Fruit fly (Drosophila melanogaster) whole organism, embryonic: Measurements from ENCODE around the gene CG3603.
A peak's percentile ranks its signal among the peaks of the same experiment; 100 is the strongest.

ENCODE experiments used
- Bdp1 ChIP-seq: fragments of 200-800 bp; sonication (Bioruptor generic); optimal IDR thresholded peaks from 3 replicates; lab custom pipeline; 2016; ENCODE audit warnings: missing biosample characterization, missing genetic modification characterization
- CG10209 ChIP-seq: fragments of 200-800 bp; sonication (Bioruptor generic); optimal IDR thresholded peaks from 3 replicates; lab custom pipeline; 2017; ENCODE audit warnings: missing biosample characterization, mild to moderate bottlenecking, missing genetic modification characterization, missing genetic modification reagents
- CG13123 ChIP-seq: fragments of 200-800 bp; sonication (Bioruptor generic); optimal IDR thresholded peaks from 2 replicates; lab custom pipeline; 2016; ENCODE audit warnings: missing biosample characterization, missing genetic modification characterization
- CG13775 ChIP-seq: fragments of 200-800 bp; sonication (Bioruptor generic); optimal IDR thresholded peaks from 3 replicates; lab custom pipeline; 2017; ENCODE audit warnings: missing biosample characterization, mild to moderate bottlenecking, missing genetic modification characterization
- CG14014 ChIP-seq: fragments of 200-800 bp; sonication (Bioruptor generic); IDR thresholded peaks from 2 replicates; pipeline ENCODE4 v1.3.6; 2022; ENCODE audit warnings: missing biosample characterization, missing genetic modification characterization
- CG2678 ChIP-seq: fragments of 200-800 bp; sonication (Bioruptor generic); optimal IDR thresholded peaks from 3 replicates; lab custom pipeline; 2019; ENCODE audit warnings: missing biosample characterization, mild to moderate bottlenecking, missing genetic modification characterization, moderate library complexity
- CG30403 ChIP-seq: fragments of 200-800 bp; sonication (Bioruptor generic); optimal IDR thresholded peaks from 3 replicates; lab custom pipeline; 2016; ENCODE audit warnings: missing biosample characterization, missing genetic modification characterization
- CG3065 ChIP-seq: fragments of 200-800 bp; sonication (Bioruptor generic); optimal IDR thresholded peaks from 2 replicates; lab custom pipeline; 2016; ENCODE audit warnings: missing biosample characterization, missing genetic modification characterization
- CG31224 ChIP-seq: fragments of 200-800 bp; sonication (Bioruptor generic); IDR thresholded peaks from 2 replicates; pipeline ENCODE4 v1.3.6; 2022; ENCODE audit warnings: missing biosample characterization, missing genetic modification characterization
- CG4282 ChIP-seq: fragments of 200-800 bp; sonication (Bioruptor generic); optimal IDR thresholded peaks from 2 replicates; lab custom pipeline; 2016; ENCODE audit warnings: missing biosample characterization, missing genetic modification characterization
- CG4404 ChIP-seq: fragments of 200-800 bp; sonication (Bioruptor generic); IDR thresholded peaks from 2 replicates; pipeline ENCODE4 v1.3.6; 2022; ENCODE audit warnings: missing biosample characterization, missing genetic modification characterization
- CG5245 ChIP-seq: fragments of 200-800 bp; sonication (Bioruptor generic); optimal IDR thresholded peaks from 3 replicates; lab custom pipeline; 2016; ENCODE audit warnings: missing biosample characterization, missing genetic modification characterization
- CG6254 ChIP-seq: fragments of 200-800 bp; sonication (Bioruptor generic); optimal IDR thresholded peaks from 3 replicates; lab custom pipeline; 2017; ENCODE audit warnings: mild to moderate bottlenecking, missing biosample characterization, missing genetic modification reagents, missing genetic modification characterization
- CG7271 ChIP-seq: fragments of 200-800 bp; sonication (Bioruptor generic); optimal IDR thresholded peaks from 2 replicates; lab custom pipeline; 2018; ENCODE audit warnings: missing biosample characterization, mild to moderate bottlenecking, missing genetic modification characterization, moderate library complexity
- CG7556 ChIP-seq: fragments of 200-800 bp; sonication (Bioruptor generic); optimal IDR thresholded peaks from 2 replicates; lab custom pipeline; 2017; ENCODE audit warnings: missing biosample characterization, mild to moderate bottlenecking, missing genetic modification characterization
- CG7839 ChIP-seq: fragments of 200-800 bp; sonication (Bioruptor generic); optimal IDR thresholded peaks from 3 replicates; lab custom pipeline; 2018; ENCODE audit warnings: missing biosample characterization, mild to moderate bottlenecking, missing genetic modification characterization, moderate library complexity
- CG8290 ChIP-seq, 3 experiments: fragments of 200-800 bp; sonication (Bioruptor generic); optimal IDR thresholded peaks; 2 replicates each; lab custom pipeline; 2016 to 2019; ENCODE audit warnings: missing biosample characterization in 3 of 3, missing genetic modification characterization in 3 of 3, mild to moderate bottlenecking in 2 of 3, moderate library complexity in 1 of 3
- CG8765 ChIP-seq: fragments of 200-800 bp; sonication (Bioruptor generic); IDR thresholded peaks from 2 replicates; pipeline ENCODE4 v1.3.6; 2022; ENCODE audit warnings: missing biosample characterization, missing genetic modification characterization
- CG9437 ChIP-seq: fragments of 200-800 bp; sonication (Bioruptor generic); optimal IDR thresholded peaks from 2 replicates; lab custom pipeline; 2018; ENCODE audit warnings: missing biosample characterization, mild to moderate bottlenecking, missing genetic modification characterization
- CG9609 ChIP-seq: fragments of 200-800 bp; sonication (Bioruptor generic); optimal IDR thresholded peaks from 3 replicates; lab custom pipeline; 2016; ENCODE audit warnings: missing biosample characterization, missing genetic modification characterization
- Camta ChIP-seq: fragments of 200-800 bp; sonication (Bioruptor generic); optimal IDR thresholded peaks from 2 replicates; lab custom pipeline; 2016; ENCODE audit warnings: missing biosample characterization, missing genetic modification characterization
- D19B ChIP-seq: fragments of 200-800 bp; sonication (Bioruptor generic); optimal IDR thresholded peaks from 2 replicates; lab custom pipeline; 2017; ENCODE audit warnings: missing biosample characterization, mild to moderate bottlenecking, missing genetic modification characterization
- Dip2 ChIP-seq: fragments of 200-800 bp; sonication (Bioruptor generic); IDR thresholded peaks from 2 replicates; pipeline ENCODE4 v1.3.6; 2022; ENCODE audit warnings: missing biosample characterization, missing genetic modification characterization
- Dp ChIP-seq: fragments of 200-800 bp; sonication (Bioruptor generic); optimal IDR thresholded peaks from 2 replicates; lab custom pipeline; 2018; ENCODE audit warnings: missing biosample characterization, mild to moderate bottlenecking, missing genetic modification characterization, moderate library complexity
- Drgx ChIP-seq: fragments of 200-800 bp; sonication (Bioruptor generic); IDR thresholded peaks from 2 replicates; pipeline ENCODE4 v1.3.6; 2022; ENCODE audit warnings: missing biosample characterization, missing genetic modification characterization
- Ets65A ChIP-seq: fragments of 200-800 bp; sonication (Bioruptor generic); peaks from one replicate; lab custom pipeline; 2016; ENCODE audit warnings: missing biosample characterization, missing genetic modification characterization
- Fer2 ChIP-seq: fragments of 200-800 bp; sonication (Bioruptor generic); optimal IDR thresholded peaks from 2 replicates; lab custom pipeline; 2018; ENCODE audit warnings: missing biosample characterization, mild to moderate bottlenecking, missing genetic modification characterization, moderate library complexity
- Hr51 ChIP-seq, 2 experiments: fragments of 200-800 bp; sonication (Bioruptor generic); optimal IDR thresholded peaks; 2 replicates in 1 of 2; 3 replicates in 1 of 2; lab custom pipeline; 2016 to 2018; ENCODE audit warnings: missing biosample characterization in 2 of 2, missing genetic modification characterization in 2 of 2, mild to moderate bottlenecking in 1 of 2, moderate library complexity in 1 of 2
- Ravus ChIP-seq: fragments of 200-800 bp; sonication (Bioruptor generic); IDR thresholded peaks from 2 replicates; pipeline ENCODE4 v1.3.6; 2022; ENCODE audit warnings: missing biosample characterization, missing genetic modification characterization
- Sox102F ChIP-seq: fragments of 200-800 bp; sonication (Bioruptor generic); optimal IDR thresholded peaks from 2 replicates; lab custom pipeline; 2018; ENCODE audit warnings: missing biosample characterization, mild to moderate bottlenecking, missing genetic modification characterization, moderate library complexity
- Xrp1 ChIP-seq: fragments of 200-800 bp; sonication (Bioruptor generic); IDR thresholded peaks from 2 replicates; pipeline ENCODE4 v1.3.6; 2022; ENCODE audit warnings: missing biosample characterization, missing genetic modification characterization
- amos ChIP-seq: fragments of 200-800 bp; sonication (Bioruptor generic); IDR thresholded peaks from 2 replicates; pipeline ENCODE4 v1.3.6; 2022; ENCODE audit warnings: missing biosample characterization, missing genetic modification characterization; ENCODE audit not compliant: partially characterized antibody
- bab2 ChIP-seq: fragments of 200-800 bp; sonication (Bioruptor generic); optimal IDR thresholded peaks from 2 replicates; lab custom pipeline; 2016; ENCODE audit warnings: missing biosample characterization, missing genetic modification characterization
- ci ChIP-seq: fragments of 200-800 bp; sonication (Bioruptor generic); IDR thresholded peaks from 3 replicates; pipeline ENCODE4 v1.3.6; 2022; ENCODE audit warnings: missing biosample characterization, missing genetic modification characterization
- crol ChIP-seq: fragments of 200-800 bp; sonication (Bioruptor generic); IDR thresholded peaks from 2 replicates; pipeline ENCODE4 v1.3.6; 2022; ENCODE audit warnings: missing biosample characterization, missing genetic modification characterization
- da ChIP-seq: fragments of 200-800 bp; sonication (Bioruptor generic); optimal IDR thresholded peaks from 2 replicates; lab custom pipeline; 2016; ENCODE audit warnings: missing biosample characterization, missing genetic modification characterization
- dmrt11E ChIP-seq: fragments of 200-800 bp; sonication (Bioruptor generic); optimal IDR thresholded peaks from 3 replicates; lab custom pipeline; 2018; ENCODE audit warnings: missing biosample characterization, mild to moderate bottlenecking, missing genetic modification characterization, moderate library complexity
- ham ChIP-seq: fragments of 200-800 bp; sonication (Bioruptor generic); IDR thresholded peaks from 2 replicates; pipeline ENCODE4 v1.3.6; 2022; ENCODE audit warnings: missing biosample characterization, missing genetic modification characterization
- lilli ChIP-seq: fragments of 200-800 bp; sonication (Bioruptor generic); optimal IDR thresholded peaks from 3 replicates; lab custom pipeline; 2016; ENCODE audit warnings: missing biosample characterization, missing genetic modification characterization
- nom ChIP-seq: fragments of 200-800 bp; sonication (Bioruptor generic); optimal IDR thresholded peaks from 2 replicates; lab custom pipeline; 2017; ENCODE audit warnings: missing biosample characterization, missing genetic modification characterization, mild to moderate bottlenecking, moderate library complexity, missing genetic modification reagents
- odd ChIP-seq: fragments of 200-800 bp; sonication (Bioruptor generic); optimal IDR thresholded peaks from 2 replicates; lab custom pipeline; 2017; ENCODE audit warnings: missing biosample characterization, mild to moderate bottlenecking, missing genetic modification characterization
- pan ChIP-seq, 4 experiments: fragments of >200 bp in 3 of 4; fragments of 200-800 bp in 1 of 4; sonication (Bioruptor generic) in 1 of 4; optimal IDR thresholded peaks in 3 of 4; IDR thresholded peaks in 1 of 4; 2 replicates each; pipeline versions ENCODE4 v1.3.6 to Lab custom; 2017 to 2022; ENCODE audit warnings: missing biosample characterization in 2 of 4, missing genetic modification characterization in 2 of 4, mixed read lengths in 1 of 4
- pnt ChIP-seq: fragments of 200-800 bp; sonication (Bioruptor generic); optimal IDR thresholded peaks from 3 replicates; lab custom pipeline; 2016; ENCODE audit warnings: missing biosample characterization, missing genetic modification characterization
- ro ChIP-seq: fragments of 200-800 bp; sonication (Bioruptor generic); IDR thresholded peaks from 2 replicates; pipeline ENCODE4 v1.3.6; 2022; ENCODE audit warnings: missing biosample characterization, missing genetic modification characterization
- sc ChIP-seq, 3 experiments: fragments of >200 bp in 2 of 3; fragments of 200-800 bp in 1 of 3; sonication (Bioruptor generic) in 1 of 3; optimal IDR thresholded peaks; 2 replicates in 2 of 3; 3 replicates in 1 of 3; lab custom pipeline; 2017; ENCODE audit warnings: mild to moderate bottlenecking in 1 of 3, missing biosample characterization in 1 of 3, missing genetic modification characterization in 1 of 3, missing genetic modification reagents in 1 of 3
- tup ChIP-seq: fragments of 200-800 bp; sonication (Bioruptor generic); optimal IDR thresholded peaks from 2 replicates; lab custom pipeline; 2016; ENCODE audit warnings: missing biosample characterization, mild to moderate bottlenecking, missing genetic modification characterization, moderate library complexity
- tx ChIP-seq: fragments of 200-800 bp; sonication (Bioruptor generic); optimal IDR thresholded peaks from 2 replicates; lab custom pipeline; 2016; ENCODE audit warnings: missing biosample characterization, missing genetic modification characterization
- vfl ChIP-seq: fragments of 200-800 bp; sonication (Bioruptor generic); optimal IDR thresholded peaks from 2 replicates; lab custom pipeline; 2016; ENCODE audit warnings: missing biosample characterization, missing genetic modification characterization

CG3603 gene

DNA sequence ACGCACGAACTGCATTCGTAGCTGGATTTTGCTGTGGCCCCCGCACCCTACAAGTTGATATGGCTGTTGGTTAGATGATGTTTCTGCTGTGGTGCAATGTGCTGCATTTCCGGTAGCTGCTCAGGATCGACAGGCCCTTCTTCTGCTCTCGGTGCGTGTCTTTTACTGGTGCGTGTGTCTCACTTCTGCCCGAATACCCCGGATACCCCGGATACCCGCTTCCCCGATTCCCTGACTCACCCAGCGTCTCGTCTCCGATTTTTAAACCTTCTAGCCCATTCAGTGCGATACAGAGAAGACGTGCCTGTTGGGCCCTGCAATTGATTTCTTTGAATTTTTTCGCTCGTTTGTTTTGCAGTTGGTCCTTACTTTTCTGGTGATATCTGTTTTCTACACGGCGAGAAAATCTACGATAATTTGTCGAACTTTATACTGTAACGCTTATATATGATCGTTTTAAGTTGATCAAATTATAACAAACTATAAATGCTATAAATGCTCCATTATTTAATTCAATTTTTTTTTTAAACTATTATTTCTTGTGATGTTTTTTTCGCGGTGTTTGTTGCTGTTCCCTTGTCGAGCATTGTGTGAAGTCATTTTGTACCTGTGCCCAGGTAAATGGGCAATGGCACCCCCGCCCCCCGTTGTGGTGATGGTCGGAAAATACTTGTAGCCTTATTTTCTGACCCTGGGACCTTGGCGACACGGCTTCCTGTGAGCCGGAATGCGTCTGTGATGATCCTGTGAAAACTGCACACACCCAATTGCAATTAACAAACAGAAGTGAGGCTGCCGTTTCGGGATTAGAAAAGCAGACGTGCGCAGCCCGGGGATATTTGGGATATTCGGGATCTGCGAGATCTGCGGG lies 37.3 kb downstream of the CG3603 start (continued):
- peak; percentile 90 for TF ChIP-seq CG4404 (GFP tag; lab: Robert Waterston, UW)
- TF ChIP-seq Sox102F (GFP tag; lab: Kevin White, UChicago): peak; percentile 8
- TF ChIP-seq pan (optimal IDR thresholded peaks at IDR 0.05; lab: Kevin White, UChicago): no peak
- TF ChIP-seq pan (GFP tag; optimal IDR thresholded peaks at IDR 0.05 in 1 of 2, IDR thresholded peaks at IDR 0.05 in 1 of 2): no peak
- peak; percentile 48 for TF ChIP-seq CG7839 (tag; lab: Kevin White, UChicago)
- no peak for TF ChIP-seq CG4282 (GFP tag; lab: Kevin White, UChicago)
- no peak for TF ChIP-seq CG2678 (tag; lab: Kevin White, UChicago)
- no peak for TF ChIP-seq sc (optimal IDR thresholded peaks at IDR 0.05; lab: Kevin White, UChicago)
- TF ChIP-seq sc (GFP tag; optimal IDR thresholded peaks at IDR 0.05; lab: Kevin White, UChicago): peak; percentile 14
- TF ChIP-seq ro (GFP tag; lab: Robert Waterston, UW): no peak
- TF ChIP-seq Ravus (GFP tag; lab: Robert Waterston, UW): no peak
- TF ChIP-seq CG30403 (GFP tag; lab: Kevin White, UChicago): peak; percentile 41
- TF ChIP-seq crol: peak; percentile 70
- TF ChIP-seq CG7271 (tag; lab: Kevin White, UChicago): peak; percentile 97
- no peak for TF ChIP-seq tup (GFP tag; lab: Kevin White, UChicago)
- no peak for TF ChIP-seq da (GFP tag; lab: Kevin White, UChicago)
- TF ChIP-seq Hr51 (GFP tag; optimal IDR thresholded peaks at IDR 0.05; lab: Kevin White, UChicago): peak in 1 of 2 experiments; percentile 33
- no peak for TF ChIP-seq CG14014 (GFP tag; lab: Robert Waterston, UW)
- TF ChIP-seq lilli (GFP tag; lab: Kevin White, UChicago): peak; percentile 30
- peak; percentile 60 for TF ChIP-seq CG10209 (GFP tag; lab: Kevin White, UChicago)
- TF ChIP-seq nom: peak; percentile 70
- peak; percentile 92 for TF ChIP-seq dmrt11E (tag; lab: Kevin White, UChicago)
- TF ChIP-seq CG8765 (GFP tag; lab: Robert Waterston, UW): peak; percentile 87
- TF ChIP-seq CG3065 (GFP tag; lab: Kevin White, UChicago): no peak
- peak; percentile 49 for TF ChIP-seq CG7556
- no peak for TF ChIP-seq Fer2 (tag; lab: Kevin White, UChicago)
- TF ChIP-seq CG8290 (GFP tag; optimal IDR thresholded peaks at IDR 0.05; lab: Kevin White, UChicago): peak; percentile 21
- no peak for TF ChIP-seq CG8290 (tag; optimal IDR thresholded peaks at IDR 0.05; lab: Kevin White, UChicago)
- peak; percentile 30 for TF ChIP-seq vfl (GFP tag; lab: Kevin White, UChicago)
- no peak for TF ChIP-seq CG31224 (GFP tag; lab: Robert Waterston, UW)
- TF ChIP-seq CG6254 (GFP tag; lab: Kevin White, UChicago): peak; percentile 16
- TF ChIP-seq Bdp1 (GFP tag; lab: Kevin White, UChicago): no peak
- TF ChIP-seq pnt (GFP tag; lab: Kevin White, UChicago): no peak
- peak; percentile 66 for TF ChIP-seq CG13775 (GFP tag; lab: Kevin White, UChicago)
- peak; percentile 7; the same call in 1 of the 3 replicates for TF ChIP-seq ci (GFP tag; lab: Robert Waterston, UW)
- no peak for TF ChIP-seq Dip2
- TF ChIP-seq tx (GFP tag; lab: Kevin White, UChicago): no peak
- peak; percentile 90 for TF ChIP-seq Ets65A (GFP tag; lab: Kevin White, UChicago)
- TF ChIP-seq Xrp1 (GFP tag; lab: Robert Waterston, UW): peak; percentile 81
- TF ChIP-seq Drgx (GFP tag; lab: Robert Waterston, UW): no peak
- TF ChIP-seq D19B: no peak
- peak; percentile 30 for TF ChIP-seq bab2 (GFP tag; lab: Kevin White, UChicago)
- TF ChIP-seq CG9609 (GFP tag; lab: Kevin White, UChicago): no peak
- no peak for TF ChIP-seq ham (GFP tag; lab: Robert Waterston, UW)
- TF ChIP-seq Camta (GFP tag; lab: Kevin White, UChicago): peak; percentile 37
- no peak for TF ChIP-seq CG13123
- no peak for TF ChIP-seq Dp
- TF ChIP-seq CG5245 (GFP tag; lab: Kevin White, UChicago): peak; percentile 2
- no peak for TF ChIP-seq amos (GFP tag; lab: Robert Waterston, UW)
- no peak for TF ChIP-seq CG9437 (GFP tag; lab: Kevin White, UChicago)
- no peak for TF ChIP-seq odd (GFP tag; lab: Kevin White, UChicago)
